Fruit fly (Drosophila melanogaster): ENCODE measurements around the gene CG43115.

CG43115 gene

dm6 chrX:6031692-6032091 is 34.5 kb downstream of the CG43115 start (continued):
- TF ChIP-seq Adf1 (GFP tag; IDR thresholded peaks at IDR 0.05), result peak; percentile 27; the same call in 1 of the 2 replicates
- TF ChIP-seq B-H1 (GFP tag; IDR thresholded peaks at IDR 0.05), result peak; percentile 69
- TF ChIP-seq CG10321 (GFP tag; IDR thresholded peaks at IDR 0.05), result no peak
- TF ChIP-seq CG6254 (GFP tag; optimal IDR thresholded peaks at IDR 0.05), result peak; percentile 73
- TF ChIP-seq Sry-δ (GFP tag; optimal IDR thresholded peaks at IDR 0.05), result peak; percentile 39
- TF ChIP-seq H2.0 (GFP tag; IDR thresholded peaks at IDR 0.05), result peak; percentile 75
- no peak for TF ChIP-seq CG3995 (GFP tag; optimal IDR thresholded peaks at IDR 0.05)
- peak; percentile 44 for TF ChIP-seq nau (GFP tag; optimal IDR thresholded peaks at IDR 0.05)
- no peak for TF ChIP-seq sr (GFP tag; IDR thresholded peaks at IDR 0.05)
- TF ChIP-seq shn (GFP tag; optimal IDR thresholded peaks at IDR 0.05), result peak; percentile 60
- peak; percentile 78 for TF ChIP-seq nerfin-1 (tag; optimal IDR thresholded peaks at IDR 0.05)
- TF ChIP-seq CG6765 (GFP tag; optimal IDR thresholded peaks at IDR 0.05), result peak; percentile 1
- peak; percentile 79 for TF ChIP-seq grau (tag; optimal IDR thresholded peaks at IDR 0.05)
- TF ChIP-seq rib (GFP tag; IDR thresholded peaks at IDR 0.05), result 0 out of 2 replicates have a peak, but pooled peaks have one; percentile 28
- TF ChIP-seq lab (GFP tag; optimal IDR thresholded peaks at IDR 0.05), result peak; percentile 86
- peak; percentile 32 for TF ChIP-seq oc (tag; optimal IDR thresholded peaks at IDR 0.05)
- no peak for TF ChIP-seq amos (GFP tag; IDR thresholded peaks at IDR 0.05; ENCODE audit: partially characterized antibody)
- peak; percentile 79 for TF ChIP-seq CG10959 (GFP tag; IDR thresholded peaks at IDR 0.05)
- peak; percentile 44 for TF ChIP-seq Max (GFP tag; optimal IDR thresholded peaks at IDR 0.05)
- TF ChIP-seq az2 (GFP tag; optimal IDR thresholded peaks at IDR 0.05), result peak; percentile 82
- no peak for TF ChIP-seq corto (GFP tag; optimal IDR thresholded peaks at IDR 0.05)
- TF ChIP-seq Chrac-16 (GFP tag; optimal IDR thresholded peaks at IDR 0.05), result peak; percentile 77
- TF ChIP-seq CG18262 (tag; optimal IDR thresholded peaks at IDR 0.05), result peak; percentile 79
- peak; percentile 52 for TF ChIP-seq Dad (GFP tag; optimal IDR thresholded peaks at IDR 0.05)
- TF ChIP-seq eve (GFP tag; optimal IDR thresholded peaks at IDR 0.05), result peak in 1 of 2 experiments; percentile 92
- no peak for TF ChIP-seq zfh2 (GFP tag; optimal IDR thresholded peaks at IDR 0.05)
- peak; percentile 68 for TF ChIP-seq her (GFP tag; optimal IDR thresholded peaks at IDR 0.05)
- peak; percentile 41 for TF ChIP-seq Deaf1 (tag; optimal IDR thresholded peaks at IDR 0.05)
- peak; percentile 77 for TF ChIP-seq CG1602 (GFP tag; optimal IDR thresholded peaks at IDR 0.05)
- peak; percentile 7 for TF ChIP-seq CG13123 (GFP tag; optimal IDR thresholded peaks at IDR 0.05)
- TF ChIP-seq CG30020 (tag; optimal IDR thresholded peaks at IDR 0.05), result peak; percentile 18
- TF ChIP-seq CG18619 (GFP tag; optimal IDR thresholded peaks at IDR 0.05), result peak; percentile 56
- TF ChIP-seq cad (GFP tag; optimal IDR thresholded peaks at IDR 0.05), result no peak
- 0 out of 2 replicates have a peak, but pooled peaks have one; percentile 27 for TF ChIP-seq Taf1 (GFP tag; IDR thresholded peaks at IDR 0.05)
- peak; percentile 65 for TF ChIP-seq CG8944 (GFP tag; optimal IDR thresholded peaks at IDR 0.05)
- TF ChIP-seq bbx (GFP tag; IDR thresholded peaks at IDR 0.05; ENCODE audit: partially characterized antibody), result no peak
- TF ChIP-seq cas (GFP tag; IDR thresholded peaks at IDR 0.05), result no peak
- TF ChIP-seq lmd (GFP tag; IDR thresholded peaks at IDR 0.05), result peak; percentile 73
- no peak for TF ChIP-seq CG7271 (tag; optimal IDR thresholded peaks at IDR 0.05)
- TF ChIP-seq CG8478 (optimal IDR thresholded peaks at IDR 0.05), result no peak
- TF ChIP-seq CG1647 (GFP tag; optimal IDR thresholded peaks at IDR 0.05), result peak; percentile 47
- TF ChIP-seq nom (GFP tag; optimal IDR thresholded peaks at IDR 0.05), result no peak
- peak; percentile 55 for TF ChIP-seq CG10654 (GFP tag; optimal IDR thresholded peaks at IDR 0.05)
- TF ChIP-seq ewg (GFP tag; optimal IDR thresholded peaks at IDR 0.05), result peak; percentile 68
- TF ChIP-seq Hr78 (GFP tag; optimal IDR thresholded peaks at IDR 0.05), result peak in 1 of 2 experiments; percentile 33
- no peak for TF ChIP-seq pita (GFP tag; optimal IDR thresholded peaks at IDR 0.05)
- peak; percentile 29 for TF ChIP-seq TFAM (GFP tag; optimal IDR thresholded peaks at IDR 0.05)
- 0 out of 3 replicates have a peak, but pooled peaks have one; percentile 25 for TF ChIP-seq knrl (GFP tag; IDR thresholded peaks at IDR 0.05; ENCODE audit: partially characterized antibody)
- TF ChIP-seq Lpt (GFP tag; optimal IDR thresholded peaks at IDR 0.05), result no peak
- TF ChIP-seq CG1832 (GFP tag; optimal IDR thresholded peaks at IDR 0.05), result no peak
- TF ChIP-seq CG4424 (GFP tag; optimal IDR thresholded peaks at IDR 0.05), result peak; percentile 82

Data from whole organism, embryonic.